Fruit fly (Drosophila melanogaster): ENCODE data around the gene Crz.
A peak's percentile ranks its signal among the peaks of the same experiment; 100 is the strongest.

Gene Crz

dm6 chr3R:14287980-14288379, 26.7 kb upstream of the Crz start:
- TF ChIP-seq CG17801 (GFP tag; optimal IDR thresholded peaks at IDR 0.05; ENCODE audit: partially characterized antibody) = no peak

DNA sequence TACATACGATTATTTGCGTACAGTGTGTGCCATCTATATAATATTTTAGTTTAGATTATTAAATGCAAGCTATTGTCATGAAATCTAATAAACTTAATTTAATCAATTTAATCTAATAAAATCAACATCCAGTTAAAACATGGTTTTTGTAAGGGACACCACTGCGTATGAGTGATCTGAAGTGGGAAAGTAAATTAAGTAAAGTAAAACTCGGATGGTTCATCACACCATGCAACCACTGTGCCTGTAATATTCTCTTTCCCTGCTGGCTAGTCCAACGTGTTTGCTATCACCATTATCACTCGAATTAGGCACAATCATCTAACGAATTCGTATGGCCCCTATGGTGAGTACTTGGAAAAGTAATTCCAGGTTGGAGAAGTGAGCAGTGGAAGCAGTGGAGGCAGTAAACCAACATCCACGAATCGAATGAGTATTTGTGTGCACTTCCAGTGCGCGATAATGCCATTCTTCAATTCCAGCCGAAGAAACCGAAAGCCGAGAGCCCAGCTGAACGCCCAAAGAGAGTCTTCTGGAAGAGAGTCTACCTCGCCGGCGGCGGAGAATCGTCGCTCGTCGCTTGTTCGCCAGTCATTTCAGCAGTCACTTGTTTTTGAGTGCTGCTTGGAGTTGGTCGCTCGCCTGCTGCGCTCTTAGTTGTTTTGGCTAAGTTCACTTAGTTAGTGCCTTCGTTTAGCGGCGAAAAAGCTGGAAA, 25.8 kb upstream of the Crz start, which contains the start of gene red:
Gene red (plus strand): TSS at position 403 of the 715 bp plus-strand sequence.
- TF ChIP-seq CG17801 (GFP tag; optimal IDR thresholded peaks at IDR 0.05; ENCODE audit: partially characterized antibody) = peak; percentile 31

dm6 chr3R:14289958-14290835, 24.5 kb upstream of the Crz start:
- TF ChIP-seq CG17801 (GFP tag; optimal IDR thresholded peaks at IDR 0.05; ENCODE audit: partially characterized antibody) = peak; percentile 41

DNA sequence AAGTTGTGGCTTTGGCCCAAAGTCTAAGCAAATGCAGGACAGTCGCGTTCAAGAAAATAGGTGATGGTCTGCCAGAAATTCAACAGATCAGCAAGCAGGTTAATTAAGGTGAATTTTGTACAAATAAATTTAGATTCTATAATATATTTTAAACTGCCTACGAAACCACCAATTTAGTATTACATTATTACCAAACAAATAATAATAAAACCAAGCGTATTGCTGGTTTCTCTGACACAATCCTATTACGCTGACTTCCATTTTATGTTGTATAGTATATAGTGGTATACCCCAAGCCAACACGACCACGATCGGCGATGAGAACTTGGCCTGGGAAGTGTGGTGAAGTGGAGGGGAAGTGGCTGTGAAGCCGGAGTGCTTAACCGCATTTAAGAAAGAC, 23.2 kb upstream of the Crz start:
- peak; percentile 69 for TF ChIP-seq CG17801 (GFP tag; optimal IDR thresholded peaks at IDR 0.05; ENCODE audit: partially characterized antibody)

DNA sequence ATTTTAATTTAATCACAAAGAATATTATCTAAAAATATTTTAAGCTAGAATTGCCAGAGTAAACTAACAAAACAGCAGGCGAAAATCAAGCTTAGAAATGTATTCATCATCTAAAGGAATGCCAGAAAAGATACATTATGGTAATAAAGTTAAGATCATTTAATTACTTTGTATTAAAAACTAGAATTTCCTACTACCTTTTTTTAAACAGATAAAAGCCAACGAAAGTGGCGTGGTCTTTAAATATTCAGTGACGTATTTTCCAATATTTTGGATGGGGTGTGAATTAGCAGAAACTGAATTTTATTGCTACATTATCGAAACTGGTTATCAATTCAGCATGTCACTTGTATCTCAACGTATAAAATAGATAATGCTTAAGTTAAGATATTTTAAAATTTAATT, 22.3 kb upstream of the Crz start:
- TF ChIP-seq CG17801 (GFP tag; optimal IDR thresholded peaks at IDR 0.05; ENCODE audit: partially characterized antibody) = no peak

DNA sequence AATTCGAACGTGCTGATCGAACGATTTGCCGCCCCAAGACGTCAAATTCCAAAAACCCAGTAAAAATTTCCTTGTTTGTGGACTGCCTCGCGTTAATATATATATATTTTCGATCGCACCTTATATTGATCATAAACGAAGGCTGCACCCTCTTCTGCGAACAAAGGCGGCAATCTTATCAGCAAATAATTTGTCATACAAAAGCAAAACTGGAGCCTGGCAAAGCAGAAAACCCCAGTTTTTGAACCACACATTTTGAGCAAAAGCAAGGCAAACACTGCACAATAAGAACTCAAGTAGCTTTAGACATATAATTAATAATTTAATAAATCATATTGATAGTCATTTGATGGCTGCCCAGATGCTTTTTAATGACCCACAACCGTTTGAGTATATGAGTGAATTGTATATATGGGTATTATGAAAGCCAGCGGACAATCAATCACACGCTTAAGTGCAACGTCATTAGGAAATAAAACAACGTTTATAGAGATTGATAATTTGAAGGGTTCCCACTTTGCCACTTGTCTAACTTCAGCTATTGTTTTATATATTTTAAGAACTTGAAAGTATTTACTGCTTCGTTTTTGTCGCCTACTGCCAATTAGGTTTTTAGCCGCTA, 20.1 kb upstream of the Crz start:
- TF ChIP-seq CG17801 (GFP tag; optimal IDR thresholded peaks at IDR 0.05; ENCODE audit: partially characterized antibody) = no peak

- TF ChIP-seq CG17801 (GFP tag; optimal IDR thresholded peaks at IDR 0.05; ENCODE audit: partially characterized antibody) = no peak
These were observed 18.5 kb upstream of the Crz start for dm6 chr3R:14296126-14296525.

DNA sequence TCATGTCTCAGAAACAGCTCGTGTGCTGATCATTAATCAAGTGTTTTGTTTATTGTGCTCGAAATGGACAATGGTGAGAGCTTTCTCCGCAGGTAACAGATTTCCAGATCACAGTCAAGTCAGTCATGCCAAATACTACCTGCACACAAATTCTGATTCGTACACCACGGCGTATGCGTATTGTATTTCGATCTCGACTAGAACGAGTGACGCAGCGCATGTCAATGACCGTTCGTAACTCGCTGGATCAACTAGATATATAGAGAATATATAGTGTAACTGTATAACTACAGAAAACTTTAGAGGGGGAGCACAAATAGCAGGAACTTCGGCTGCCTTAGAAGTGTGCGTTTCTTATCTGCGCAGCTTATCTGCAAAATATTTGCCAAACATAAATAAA, 18.0 kb upstream of the Crz start:
- no peak for TF ChIP-seq CG17801 (GFP tag; optimal IDR thresholded peaks at IDR 0.05; ENCODE audit: partially characterized antibody)

- TF ChIP-seq CG17801 (GFP tag; optimal IDR thresholded peaks at IDR 0.05; ENCODE audit: partially characterized antibody) = no peak
These were observed 17.2 kb upstream of the Crz start for dm6 chr3R:14297489-14297888.

dm6 chr3R:14298078-14298896, 16.4 kb upstream of the Crz start:
- TF ChIP-seq CG17801 (GFP tag; optimal IDR thresholded peaks at IDR 0.05; ENCODE audit: partially characterized antibody) = no peak

dm6 chr3R:14299891-14300290, 14.8 kb upstream of the Crz start:
- TF ChIP-seq CG17801 (GFP tag; optimal IDR thresholded peaks at IDR 0.05; ENCODE audit: partially characterized antibody) = no peak

dm6 chr3R:14302128-14302527, 12.5 kb upstream of the Crz start, which contains the start of gene IFT54:
TSS of gene IFT54 (plus strand) at chr3R:14302428.
- TF ChIP-seq CG17801 (GFP tag; optimal IDR thresholded peaks at IDR 0.05; ENCODE audit: partially characterized antibody) = no peak

DNA sequence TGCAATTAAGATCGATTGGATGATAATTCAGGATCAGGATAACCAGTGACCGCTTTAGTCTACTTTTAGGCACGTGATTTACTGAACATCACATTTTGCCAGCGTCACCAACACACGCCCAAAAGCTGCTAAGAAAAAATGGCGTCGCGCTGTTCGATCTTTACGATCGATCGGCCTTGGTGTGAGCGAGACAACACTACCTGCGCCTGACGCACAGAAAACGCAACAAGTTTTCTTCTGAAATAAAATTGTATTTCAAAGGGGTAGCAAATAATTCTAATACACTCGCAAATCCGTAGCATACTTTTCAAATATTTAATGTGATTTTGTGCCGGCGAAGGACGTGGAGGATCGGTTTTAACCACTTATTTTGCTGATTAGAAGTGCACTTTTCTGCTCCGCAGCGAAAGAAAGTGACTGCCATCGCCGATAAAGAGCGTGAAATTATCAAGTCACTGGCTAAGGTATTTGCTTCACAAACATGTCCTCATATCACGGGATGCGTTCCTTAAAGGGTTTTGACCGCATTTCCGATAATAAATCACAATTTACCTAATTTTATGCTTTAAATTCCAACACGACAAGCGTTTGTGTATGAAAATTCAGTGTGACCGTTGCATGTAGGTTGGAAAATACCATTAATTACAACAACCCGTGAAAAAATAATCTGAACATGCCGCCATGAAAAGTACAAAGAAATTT, 6.5 kb upstream of the Crz start:
- TF ChIP-seq CG17801 (GFP tag; optimal IDR thresholded peaks at IDR 0.05; ENCODE audit: partially characterized antibody) = no peak

DNA sequence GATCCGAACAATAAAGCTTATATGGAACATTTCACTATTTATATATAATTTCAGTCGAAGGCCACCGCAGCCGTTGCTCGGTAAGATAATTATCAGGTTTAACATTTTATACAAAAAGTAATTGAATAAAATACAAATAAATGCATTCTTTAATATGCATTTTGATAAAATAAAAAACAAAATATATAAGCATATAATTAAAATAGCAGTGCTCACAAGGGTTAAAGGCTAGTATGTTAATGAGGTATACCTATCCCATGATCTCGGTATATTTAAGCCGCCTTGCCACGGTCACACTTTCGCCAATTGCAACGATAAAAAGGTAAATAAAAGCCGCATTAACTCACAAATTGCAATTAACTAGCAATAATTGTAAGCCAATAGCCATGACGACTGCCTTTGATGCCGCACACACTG, 5.8 kb upstream of the Crz start, which contains the start of gene Polr2I:
Gene Polr2I (plus strand): TSS at position 289 of the 417 bp plus-strand sequence.
- no peak for TF ChIP-seq CG17801 (GFP tag; optimal IDR thresholded peaks at IDR 0.05; ENCODE audit: partially characterized antibody)
